Fruit fly (Drosophila melanogaster) Kc167 (cell line): ENCODE results near the gene CG12099.

Experiments used
- Myc ChIP-seq: fragments of >200 bp; optimal IDR thresholded peaks from 2 replicates; lab custom pipeline; 2017; ENCODE audit warnings: missing external identifiers
- Sin3A ChIP-seq: fragments of >200 bp; optimal IDR thresholded peaks from 2 replicates; lab custom pipeline; 2018; ENCODE audit warnings: missing external identifiers
- h ChIP-seq: fragments of >200 bp; optimal IDR thresholded peaks from 3 replicates; lab custom pipeline; 2018; ENCODE audit warnings: missing external identifiers
- insv ChIP-seq: fragments of >200 bp; optimal IDR thresholded peaks from 3 replicates; lab custom pipeline; 2018; ENCODE audit warnings: missing external identifiers
- psq ChIP-seq: fragments of >200 bp; optimal IDR thresholded peaks from 2 replicates; lab custom pipeline; 2017; ENCODE audit warnings: missing external identifiers
- ttk ChIP-seq: sonication (Bioruptor generic); optimal IDR thresholded peaks from 2 replicates; lab custom pipeline; 2017; ENCODE audit warnings: missing external identifiers

DNA sequence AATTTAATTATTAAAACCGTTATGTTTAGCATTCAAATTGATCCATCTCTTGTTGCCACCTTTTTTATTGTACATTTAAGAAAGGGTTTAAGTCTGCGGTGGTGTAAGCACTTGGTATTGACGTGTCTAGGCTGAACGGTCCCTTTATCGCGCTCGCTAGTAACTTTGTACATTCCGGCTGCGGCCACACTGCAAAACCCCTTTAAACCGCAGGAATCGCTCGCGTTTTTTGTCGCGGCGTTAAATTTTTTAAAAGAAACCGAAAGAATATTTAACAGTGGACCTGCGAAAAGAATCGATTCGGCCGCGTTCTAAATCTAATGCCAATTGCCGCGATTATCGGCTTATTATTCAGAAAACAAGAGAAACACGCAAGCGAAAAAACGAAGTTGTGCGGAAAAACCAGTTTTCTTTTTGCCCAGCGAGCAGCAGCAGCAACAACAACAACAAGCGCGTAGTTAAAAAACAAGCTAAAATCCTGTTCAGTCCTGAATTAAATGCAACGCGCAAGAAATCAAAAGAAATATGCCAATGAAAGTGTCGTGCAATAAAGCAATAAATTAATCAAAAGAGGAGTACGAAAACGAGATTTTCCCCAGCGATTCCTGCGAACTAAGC, 18.3 kb upstream of the CG12099 start, which contains the start of gene CG13917:
- TF ChIP-seq psq (lab: Kevin White, UChicago), result no peak
- TF ChIP-seq Myc, result no peak
- no peak for TF ChIP-seq ttk (lab: Kevin White, UChicago)
- no peak for TF ChIP-seq Sin3A (lab: Kevin White, UChicago)
- no peak for TF ChIP-seq h
- TF ChIP-seq insv, result no peak
